Fruit fly (Drosophila melanogaster): ENCODE results near the gene msi.

The msi gene

dm6 chr3R:25489685-25490084, 26.2 kb upstream of the msi start (continued):
- TF ChIP-seq ftz-f1 (GFP tag; optimal IDR thresholded peaks at IDR 0.05) (no peak), CG9876 (GFP tag; optimal IDR thresholded peaks at IDR 0.05) (no peak), sqz (GFP tag; optimal IDR thresholded peaks at IDR 0.05) (peak; percentile 8), CG3407 (GFP tag; optimal IDR thresholded peaks at IDR 0.05) (no peak), CG32532 (GFP tag; IDR thresholded peaks at IDR 0.05) (peak; percentile 42; the same call in 1 of the 2 replicates), CG12155 (GFP tag; optimal IDR thresholded peaks at IDR 0.05) (no peak), vnd (GFP tag; IDR thresholded peaks at IDR 0.05; ENCODE audit: partially characterized antibody) (peak; percentile 70), CG1024 (GFP tag; IDR thresholded peaks at IDR 0.05) (no peak), CG13123 (GFP tag; optimal IDR thresholded peaks at IDR 0.05) (no peak), sna (GFP tag; IDR thresholded peaks at IDR 0.05; ENCODE audit: partially characterized antibody) (0 out of 2 replicates have a peak, but pooled peaks have one; percentile 38), bbx (GFP tag; IDR thresholded peaks at IDR 0.05; ENCODE audit: partially characterized antibody) (peak; percentile 77; the same call in 1 of the 2 replicates), H15 (GFP tag; IDR thresholded peaks at IDR 0.05) (no peak), CG14667 (GFP tag; IDR thresholded peaks at IDR 0.05) (no peak), Eip74EF (GFP tag; optimal IDR thresholded peaks at IDR 0.05) (no peak), CG9727 (GFP tag; optimal IDR thresholded peaks at IDR 0.05) (no peak), nom (GFP tag; optimal IDR thresholded peaks at IDR 0.05) (no peak), mld (GFP tag; IDR thresholded peaks at IDR 0.05; ENCODE audit: partially characterized antibody) (peak; percentile 71; the same call in 2 of the 3 replicates), CG7963 (GFP tag; IDR thresholded peaks at IDR 0.05; ENCODE audit: partially characterized antibody) (peak; percentile 55; the same call in 2 of the 3 replicates), Hr78 (GFP tag; optimal IDR thresholded peaks at IDR 0.05) (no peak), Ets65A (GFP tag) (peak; percentile 38), disco-r (GFP tag; optimal IDR thresholded peaks at IDR 0.05) (no peak), mam (GFP tag; optimal IDR thresholded peaks at IDR 0.05) (peak; percentile 19), tgo (GFP tag; IDR thresholded peaks at IDR 0.05) (no peak), zen2 (GFP tag; IDR thresholded peaks at IDR 0.05; ENCODE audit: partially characterized antibody) (peak; percentile 78), CG8765 (GFP tag; IDR thresholded peaks at IDR 0.05) (no peak), CG4328 (GFP tag; optimal IDR thresholded peaks at IDR 0.05) (no peak), run (tag; optimal IDR thresholded peaks at IDR 0.05) (no peak), sens (GFP tag) (no peak), hbn (GFP tag; IDR thresholded peaks at IDR 0.05; ENCODE audit: partially characterized antibody) (peak; percentile 71), CG2889 (GFP tag; IDR thresholded peaks at IDR 0.05) (no peak), Sry-δ (GFP tag; optimal IDR thresholded peaks at IDR 0.05) (peak; percentile 28), pho (GFP tag; optimal IDR thresholded peaks at IDR 0.05) (no peak), hb (GFP tag; IDR thresholded peaks at IDR 0.05; ENCODE audit: partially characterized antibody) (0 out of 3 replicates have a peak, but pooled peaks have one; percentile 23), Dek (tag; optimal IDR thresholded peaks at IDR 0.05) (no peak), ato (GFP tag; IDR thresholded peaks at IDR 0.05; ENCODE audit: partially characterized antibody) (0 out of 2 replicates have a peak, but pooled peaks have one; percentile 37), CG1602 (GFP tag; optimal IDR thresholded peaks at IDR 0.05) (no peak), esg (GFP tag; conservative IDR thresholded peaks at IDR 0.05) (no peak), Atf3 (GFP tag; optimal IDR thresholded peaks at IDR 0.05) (no peak), CG13287 (GFP tag; IDR thresholded peaks at IDR 0.05; ENCODE audit: partially characterized antibody) (peak; percentile 52), CG16813 (GFP tag; IDR thresholded peaks at IDR 0.05; ENCODE audit: partially characterized antibody) (peak; percentile 59; the same call in 2 of the 3 replicates), CG6765 (GFP tag; optimal IDR thresholded peaks at IDR 0.05) (no peak), unc-4 (GFP tag; IDR thresholded peaks at IDR 0.05; ENCODE audit: partially characterized antibody) (peak; percentile 51), sob (GFP tag; IDR thresholded peaks at IDR 0.05) (no peak), chif (GFP tag; optimal IDR thresholded peaks at IDR 0.05) (no peak), amos (GFP tag; IDR thresholded peaks at IDR 0.05; ENCODE audit: partially characterized antibody) (peak; percentile 67), CG7987 (GFP tag; optimal IDR thresholded peaks at IDR 0.05) (no peak), CG42726 (GFP tag; IDR thresholded peaks at IDR 0.05; ENCODE audit: partially characterized antibody) (0 out of 2 replicates have a peak, but pooled peaks have one; percentile 21), CG14860 (GFP tag; IDR thresholded peaks at IDR 0.05; ENCODE audit: partially characterized antibody) (peak; percentile 66; the same call in 1 of the 3 replicates)
